Fruit fly (Drosophila melanogaster) whole organism, embryonic: ENCODE results near the gene Dup99B.

Experiments
- ATbp ChIP-seq: fragments of 200-800 bp; sonication (Bioruptor generic); optimal IDR thresholded peaks from 2 replicates; lab custom pipeline; 2017; ENCODE audit warnings: missing biosample characterization, mild to moderate bottlenecking, missing genetic modification characterization, missing genetic modification reagents
- CG10267 ChIP-seq: fragments of 200-800 bp; sonication (Bioruptor generic); optimal IDR thresholded peaks from 2 replicates; lab custom pipeline; 2018; ENCODE audit warnings: missing biosample characterization, mild to moderate bottlenecking, missing genetic modification characterization, moderate library complexity
- CG17359 ChIP-seq: fragments of 200-800 bp; sonication (Bioruptor generic); optimal IDR thresholded peaks from 3 replicates; lab custom pipeline; 2018; ENCODE audit warnings: missing biosample characterization, mild to moderate bottlenecking, missing genetic modification characterization, moderate library complexity
- CG17361 ChIP-seq: fragments of 200-800 bp; sonication (Bioruptor generic); IDR thresholded peaks from 3 replicates; pipeline ENCODE4 v1.3.6; 2022; ENCODE audit warnings: missing biosample characterization, missing genetic modification characterization
- CG1792 ChIP-seq: fragments of 200-800 bp; sonication (Bioruptor generic); optimal IDR thresholded peaks from 2 replicates; lab custom pipeline; 2016; ENCODE audit warnings: missing biosample characterization, missing genetic modification characterization
- CG18476 ChIP-seq: fragments of 200-800 bp; sonication (Bioruptor generic); optimal IDR thresholded peaks from 2 replicates; lab custom pipeline; 2016; ENCODE audit warnings: missing biosample characterization, mild to moderate bottlenecking, missing genetic modification characterization
- CG18599 ChIP-seq: fragments of 200-800 bp; sonication (Bioruptor generic); optimal IDR thresholded peaks from 3 replicates; lab custom pipeline; 2017; ENCODE audit warnings: missing biosample characterization, missing genetic modification characterization, mild to moderate bottlenecking, moderate library complexity, missing genetic modification reagents
- CG2202 ChIP-seq: fragments of 200-800 bp; sonication (Bioruptor generic); optimal IDR thresholded peaks from 2 replicates; lab custom pipeline; 2018; ENCODE audit warnings: missing biosample characterization, mild to moderate bottlenecking, missing genetic modification characterization
- CG3065 ChIP-seq: fragments of 200-800 bp; sonication (Bioruptor generic); optimal IDR thresholded peaks from 2 replicates; lab custom pipeline; 2016; ENCODE audit warnings: missing biosample characterization, missing genetic modification characterization
- CG4328 ChIP-seq: fragments of 200-800 bp; sonication (Bioruptor generic); optimal IDR thresholded peaks from 3 replicates; lab custom pipeline; 2017; ENCODE audit warnings: missing biosample characterization, missing genetic modification reagents, missing genetic modification characterization
- CG5245 ChIP-seq: fragments of 200-800 bp; sonication (Bioruptor generic); optimal IDR thresholded peaks from 3 replicates; lab custom pipeline; 2016; ENCODE audit warnings: missing biosample characterization, missing genetic modification characterization
- CG6765 ChIP-seq: fragments of 200-800 bp; sonication (Bioruptor generic); optimal IDR thresholded peaks from 3 replicates; lab custom pipeline; 2017; ENCODE audit warnings: missing biosample characterization, mild to moderate bottlenecking, missing genetic modification characterization
- CG8290 ChIP-seq, 3 experiments: fragments of 200-800 bp; sonication (Bioruptor generic); optimal IDR thresholded peaks; 2 replicates each; lab custom pipeline; 2016 to 2019; ENCODE audit warnings: missing biosample characterization in 3 of 3, missing genetic modification characterization in 3 of 3, mild to moderate bottlenecking in 2 of 3, moderate library complexity in 1 of 3
- Camta ChIP-seq: fragments of 200-800 bp; sonication (Bioruptor generic); optimal IDR thresholded peaks from 2 replicates; lab custom pipeline; 2016; ENCODE audit warnings: missing biosample characterization, missing genetic modification characterization
- Chrac-16 ChIP-seq: fragments of 200-800 bp; sonication (Bioruptor generic); optimal IDR thresholded peaks from 3 replicates; lab custom pipeline; 2016; ENCODE audit warnings: missing biosample characterization, missing genetic modification characterization
- Ets65A ChIP-seq: fragments of 200-800 bp; sonication (Bioruptor generic); peaks from one replicate; lab custom pipeline; 2016; ENCODE audit warnings: missing biosample characterization, missing genetic modification characterization
- Hmx ChIP-seq: fragments of 200-800 bp; sonication (Bioruptor generic); optimal IDR thresholded peaks from 2 replicates; lab custom pipeline; 2016; ENCODE audit warnings: missing biosample characterization, missing genetic modification characterization
- Mrtf ChIP-seq: fragments of 200-800 bp; sonication (Bioruptor generic); IDR thresholded peaks from 3 replicates; pipeline ENCODE4 v1.3.6; 2022; ENCODE audit warnings: missing biosample characterization, missing genetic modification characterization
- Neu2 ChIP-seq: fragments of 200-800 bp; sonication (Bioruptor generic); optimal IDR thresholded peaks from 3 replicates; lab custom pipeline; 2016; ENCODE audit warnings: missing biosample characterization, missing genetic modification characterization, borderline replicate concordance
- Six4 ChIP-seq: fragments of 200-800 bp; sonication (Bioruptor generic); optimal IDR thresholded peaks from 2 replicates; lab custom pipeline; 2016; ENCODE audit warnings: missing biosample characterization, missing genetic modification characterization
- Sox102F ChIP-seq: fragments of 200-800 bp; sonication (Bioruptor generic); optimal IDR thresholded peaks from 2 replicates; lab custom pipeline; 2018; ENCODE audit warnings: missing biosample characterization, mild to moderate bottlenecking, missing genetic modification characterization, moderate library complexity
- Usf ChIP-seq: fragments of 200-800 bp; sonication (Bioruptor generic); optimal IDR thresholded peaks from 2 replicates; lab custom pipeline; 2017; ENCODE audit warnings: missing genotype, missing biosample characterization, missing genetic modification characterization
- Xrp1 ChIP-seq: fragments of 200-800 bp; sonication (Bioruptor generic); IDR thresholded peaks from 2 replicates; pipeline ENCODE4 v1.3.6; 2022; ENCODE audit warnings: missing biosample characterization, missing genetic modification characterization
- bowl ChIP-seq: fragments of 200-800 bp; sonication (Bioruptor generic); IDR thresholded peaks from 2 replicates; pipeline ENCODE4 v1.3.6; 2022; ENCODE audit warnings: missing biosample characterization, missing genetic modification characterization
- caup ChIP-seq: fragments of 200-800 bp; sonication (Bioruptor generic); optimal IDR thresholded peaks from 3 replicates; lab custom pipeline; 2017; ENCODE audit warnings: missing biosample characterization, mild to moderate bottlenecking, missing genetic modification characterization, moderate library complexity; ENCODE audit not compliant: severe bottlenecking
- chm ChIP-seq: fragments of 200-800 bp; sonication (Bioruptor generic); IDR thresholded peaks from 2 replicates; pipeline ENCODE4 v1.3.6; 2022; ENCODE audit warnings: missing biosample characterization, missing genetic modification characterization
- da ChIP-seq: fragments of 200-800 bp; sonication (Bioruptor generic); optimal IDR thresholded peaks from 2 replicates; lab custom pipeline; 2016; ENCODE audit warnings: missing biosample characterization, missing genetic modification characterization
- dm ChIP-seq: fragments of 200-800 bp; sonication (Bioruptor generic); optimal IDR thresholded peaks from 3 replicates; lab custom pipeline; 2016; ENCODE audit warnings: missing biosample characterization, missing genetic modification characterization
- dmrt11E ChIP-seq: fragments of 200-800 bp; sonication (Bioruptor generic); optimal IDR thresholded peaks from 3 replicates; lab custom pipeline; 2018; ENCODE audit warnings: missing biosample characterization, mild to moderate bottlenecking, missing genetic modification characterization, moderate library complexity
- fd3F ChIP-seq: fragments of 200-800 bp; sonication (Bioruptor generic); optimal IDR thresholded peaks from 2 replicates; lab custom pipeline; 2018; ENCODE audit warnings: missing biosample characterization, mild to moderate bottlenecking, missing genetic modification characterization, moderate library complexity
- fd64A ChIP-seq: fragments of 200-800 bp; sonication (Bioruptor generic); optimal IDR thresholded peaks from 3 replicates; lab custom pipeline; 2018; ENCODE audit warnings: missing biosample characterization, mild to moderate bottlenecking, missing genetic modification characterization
- grau ChIP-seq: fragments of 200-800 bp; optimal IDR thresholded peaks from 3 replicates; lab custom pipeline; 2019; ENCODE audit warnings: missing biosample characterization, mild to moderate bottlenecking, missing genetic modification characterization, moderate library complexity
- gsb ChIP-seq: fragments of 200-800 bp; sonication (Bioruptor generic); IDR thresholded peaks from 2 replicates; pipeline ENCODE4 v1.3.6; 2022; ENCODE audit warnings: missing biosample characterization, missing genetic modification characterization
- maf-S ChIP-seq: fragments of 200-800 bp; sonication (Bioruptor generic); optimal IDR thresholded peaks from 2 replicates; lab custom pipeline; 2016; ENCODE audit warnings: missing biosample characterization, missing genetic modification characterization
- nmo ChIP-seq: fragments of 200-800 bp; sonication (Bioruptor generic); optimal IDR thresholded peaks from 2 replicates; lab custom pipeline; 2018; ENCODE audit warnings: missing biosample characterization, mild to moderate bottlenecking, missing genetic modification characterization, moderate library complexity
- peb ChIP-seq: fragments of 200-800 bp; sonication (Bioruptor generic); IDR thresholded peaks from 2 replicates; pipeline ENCODE4 v1.3.6; 2022; ENCODE audit warnings: missing biosample characterization, missing genetic modification characterization
- seq ChIP-seq: fragments of 200-800 bp; sonication (Bioruptor generic); IDR thresholded peaks from 2 replicates; pipeline ENCODE4 v1.3.6; 2022; ENCODE audit warnings: missing biosample characterization, missing genetic modification characterization
- slp2 ChIP-seq: fragments of 200-800 bp; sonication (Bioruptor generic); optimal IDR thresholded peaks from 2 replicates; lab custom pipeline; 2016; ENCODE audit warnings: missing biosample characterization, missing genetic modification characterization
- sob ChIP-seq: fragments of 200-800 bp; sonication (Bioruptor generic); IDR thresholded peaks from 2 replicates; pipeline ENCODE4 v1.3.6; 2022; ENCODE audit warnings: missing biosample characterization, missing genetic modification characterization
- sr ChIP-seq: fragments of 200-800 bp; sonication (Bioruptor generic); IDR thresholded peaks from 3 replicates; pipeline ENCODE4 v1.3.6; 2022; ENCODE audit warnings: missing biosample characterization, missing genetic modification characterization
- sug ChIP-seq: fragments of 200-800 bp; optimal IDR thresholded peaks from 2 replicates; lab custom pipeline; 2019; ENCODE audit warnings: missing biosample characterization, mild to moderate bottlenecking, missing genetic modification characterization, moderate library complexity
- tx ChIP-seq: fragments of 200-800 bp; sonication (Bioruptor generic); optimal IDR thresholded peaks from 2 replicates; lab custom pipeline; 2016; ENCODE audit warnings: missing biosample characterization, missing genetic modification characterization
- vnd ChIP-seq: fragments of 200-800 bp; sonication (Bioruptor generic); IDR thresholded peaks from 3 replicates; pipeline ENCODE4 v1.3.6; 2022; ENCODE audit warnings: missing biosample characterization, missing genetic modification characterization; ENCODE audit not compliant: partially characterized antibody
- wek ChIP-seq: fragments of 200-800 bp; sonication (Bioruptor generic); optimal IDR thresholded peaks from 3 replicates; lab custom pipeline; 2018; ENCODE audit warnings: missing biosample characterization, mild to moderate bottlenecking, missing genetic modification characterization, moderate library complexity
- z ChIP-seq: fragments of 200-800 bp; sonication (Bioruptor generic); IDR thresholded peaks from 3 replicates; pipeline ENCODE4 v1.3.6; 2022; ENCODE audit warnings: missing biosample characterization, missing genetic modification characterization

The Dup99B gene

DNA sequence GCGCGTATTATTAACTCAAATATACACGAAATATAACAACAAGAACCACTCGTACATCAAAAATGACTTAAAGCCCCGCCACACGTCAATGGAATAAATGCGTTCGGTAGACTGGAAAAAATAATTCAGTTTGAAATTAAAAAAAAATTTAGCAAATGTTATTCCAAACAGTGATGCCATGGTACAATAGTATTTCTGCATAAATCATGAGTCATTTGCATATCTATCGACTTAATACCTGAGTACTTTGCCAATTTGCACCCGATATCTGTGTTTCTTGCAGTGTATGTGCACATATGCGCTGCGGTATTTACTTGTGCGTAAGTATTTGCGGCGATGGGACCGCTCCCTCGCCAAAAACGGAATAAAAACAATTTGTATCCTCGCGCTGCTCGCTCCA lies 48.0 kb upstream of the Dup99B start (continued):
- TF ChIP-seq CG8290 (GFP tag; optimal IDR thresholded peaks at IDR 0.05; lab: Kevin White, UChicago) (no peak), CG8290 (tag; optimal IDR thresholded peaks at IDR 0.05; lab: Kevin White, UChicago) (peak in 1 of 2 experiments; percentile 43), dmrt11E (tag; lab: Kevin White, UChicago) (peak; percentile 34), CG18476 (GFP tag; lab: Kevin White, UChicago) (no peak), Neu2 (GFP tag; lab: Kevin White, UChicago) (no peak), peb (no peak), caup (no peak), Sox102F (GFP tag; lab: Kevin White, UChicago) (peak; percentile 54), Xrp1 (GFP tag; lab: Robert Waterston, UW) (peak; percentile 60; the same call in 1 of the 2 replicates), fd3F (no peak), z (GFP tag; lab: Robert Waterston, UW) (no peak), CG6765 (GFP tag; lab: Kevin White, UChicago) (no peak), CG2202 (tag; lab: Kevin White, UChicago) (no peak), CG3065 (no peak), tx (GFP tag; lab: Kevin White, UChicago) (peak; percentile 5), Mrtf (GFP tag; lab: Robert Waterston, UW) (0 out of 3 replicates have a peak, but pooled peaks have one; percentile 41), CG5245 (GFP tag; lab: Kevin White, UChicago) (no peak), vnd (GFP tag; lab: Robert Waterston, UW) (no peak), CG10267 (tag; lab: Kevin White, UChicago) (peak; percentile 12), sr (GFP tag; lab: Robert Waterston, UW) (no peak), chm (GFP tag; lab: Robert Waterston, UW) (no peak), Hmx (GFP tag; lab: Kevin White, UChicago) (no peak), CG17359 (peak; percentile 40), grau (tag; lab: Kevin White, UChicago) (peak; percentile 34), gsb (GFP tag; lab: Robert Waterston, UW) (no peak), fd64A (GFP tag; lab: Kevin White, UChicago) (no peak), nmo (GFP tag; lab: Kevin White, UChicago) (peak; percentile 13), sug (tag; lab: Kevin White, UChicago) (no peak), CG17361 (no peak), CG18599 (GFP tag; lab: Kevin White, UChicago) (peak; percentile 21), slp2 (peak; percentile 4), seq (no peak), CG4328 (no peak), da (no peak), wek (GFP tag; lab: Kevin White, UChicago) (no peak), Ets65A (GFP tag; lab: Kevin White, UChicago) (peak; percentile 1), bowl (GFP tag; lab: Robert Waterston, UW) (no peak), sob (GFP tag; lab: Robert Waterston, UW) (no peak), Six4 (no peak), ATbp (GFP tag; lab: Kevin White, UChicago) (peak; percentile 15), maf-S (no peak), dm (GFP tag; lab: Kevin White, UChicago) (no peak), Usf (GFP tag; lab: Kevin White, UChicago) (no peak), Camta (no peak), Chrac-16 (GFP tag; lab: Kevin White, UChicago) (peak; percentile 26), CG1792 (GFP tag; lab: Kevin White, UChicago) (peak; percentile 38)
